Worm (Caenorhabditis elegans): ENCODE measurements around the gene C18A11.4.

Gene C18A11.4

DNA sequence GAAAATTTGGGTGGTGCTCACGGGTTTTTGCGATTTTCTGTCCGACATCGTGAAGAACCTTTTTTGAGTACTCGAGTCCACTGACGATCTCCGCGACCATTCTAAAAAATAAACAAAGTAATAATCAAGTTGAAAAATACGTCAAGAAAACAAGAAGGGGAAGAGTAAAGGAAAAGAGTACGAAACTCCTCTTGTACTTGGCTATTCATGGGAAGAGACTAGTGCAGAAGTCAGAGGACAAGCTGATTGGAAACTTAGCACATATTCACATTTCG lies 41.1 kb downstream of the C18A11.4 start, which contains the start of gene dao-3:
Gene dao-3 (minus strand): TSS at position 101 of the 275 bp plus-strand sequence.
- TF ChIP-seq hmg-4 (GFP tag; optimal IDR thresholded peaks at IDR 0.05): no peak
- no peak for TF ChIP-seq scrt-1 (GFP tag; IDR thresholded peaks at IDR 0.05)
- no peak for TF ChIP-seq sea-1 (GFP tag; conservative IDR thresholded peaks at IDR 0.05)
- TF ChIP-seq B0310.2 (tag; optimal IDR thresholded peaks at IDR 0.05): no peak
- TF ChIP-seq aly-1 (tag; optimal IDR thresholded peaks at IDR 0.05): no peak
- no peak for TF ChIP-seq tbx-37 (GFP tag; conservative IDR thresholded peaks at IDR 0.05)
- TF ChIP-seq pes-1 (GFP tag; IDR thresholded peaks at IDR 0.05): no peak
- no peak for TF ChIP-seq flt-1 (GFP tag; IDR thresholded peaks at IDR 0.05)
- TF ChIP-seq ceh-13 (GFP tag; optimal IDR thresholded peaks at IDR 0.05): no peak
- TF ChIP-seq tra-4 (tag; optimal IDR thresholded peaks at IDR 0.05): no peak
- TF ChIP-seq ets-7 (tag; optimal IDR thresholded peaks at IDR 0.05): no peak
- no peak for TF ChIP-seq hmbx-1 (tag; optimal IDR thresholded peaks at IDR 0.05)
- TF ChIP-seq ceh-36 (tag; optimal IDR thresholded peaks at IDR 0.05): no peak
- TF ChIP-seq F13C5.2 (tag; optimal IDR thresholded peaks at IDR 0.05): no peak
- no peak for TF ChIP-seq tbx-11 (GFP tag; IDR thresholded peaks at IDR 0.05)
- no peak for TF ChIP-seq hnd-1 (tag; optimal IDR thresholded peaks at IDR 0.05)
- TF ChIP-seq ama-1 (optimal IDR thresholded peaks at IDR 0.05): no peak

DNA sequence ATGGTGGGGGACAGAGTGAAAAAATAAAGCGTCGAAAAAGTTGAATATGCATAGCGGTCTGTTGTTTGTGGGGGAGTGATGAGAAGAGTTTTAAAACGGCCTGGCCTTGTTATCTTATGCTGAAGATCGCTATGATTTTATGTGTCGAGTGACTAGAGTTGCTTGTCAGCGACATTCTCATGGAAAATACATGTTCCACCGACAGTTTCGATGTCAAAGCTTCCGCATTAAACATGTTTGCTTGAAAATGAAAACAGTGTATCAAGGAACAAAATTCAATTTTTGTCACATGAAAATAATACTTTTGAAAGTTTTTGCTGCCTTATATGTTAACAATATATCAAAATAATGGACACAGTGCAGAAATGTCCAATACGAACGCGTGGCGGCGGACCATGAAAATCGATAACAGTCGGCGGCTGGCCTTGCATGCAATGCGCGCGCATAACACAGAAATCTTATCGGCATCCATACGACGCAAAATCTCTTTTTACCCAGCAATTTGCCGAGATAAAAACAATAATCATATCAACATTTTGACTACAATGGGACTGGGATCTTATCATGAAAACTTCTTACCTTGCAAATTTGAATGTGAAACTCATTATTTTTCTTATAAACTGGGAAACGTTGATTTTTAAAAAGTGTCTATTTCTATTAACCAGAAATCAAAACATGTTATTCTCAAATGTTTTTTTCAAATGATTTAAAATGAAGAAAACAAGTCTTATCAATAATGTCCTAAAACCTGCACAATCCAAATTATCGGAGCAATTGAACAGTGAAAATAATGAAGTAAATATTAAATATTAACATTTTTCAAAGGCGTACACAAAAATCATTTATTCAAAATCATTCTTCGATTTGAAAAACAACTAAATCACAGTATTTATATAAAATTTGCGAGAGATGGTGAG lies 41.7 kb downstream of the C18A11.4 start:
- TF ChIP-seq ceh-13 (GFP tag; optimal IDR thresholded peaks at IDR 0.05) (no peak), hnd-1 (tag; optimal IDR thresholded peaks at IDR 0.05) (no peak), tra-4 (tag; optimal IDR thresholded peaks at IDR 0.05) (no peak), B0310.2 (tag; optimal IDR thresholded peaks at IDR 0.05) (no peak)

DNA sequence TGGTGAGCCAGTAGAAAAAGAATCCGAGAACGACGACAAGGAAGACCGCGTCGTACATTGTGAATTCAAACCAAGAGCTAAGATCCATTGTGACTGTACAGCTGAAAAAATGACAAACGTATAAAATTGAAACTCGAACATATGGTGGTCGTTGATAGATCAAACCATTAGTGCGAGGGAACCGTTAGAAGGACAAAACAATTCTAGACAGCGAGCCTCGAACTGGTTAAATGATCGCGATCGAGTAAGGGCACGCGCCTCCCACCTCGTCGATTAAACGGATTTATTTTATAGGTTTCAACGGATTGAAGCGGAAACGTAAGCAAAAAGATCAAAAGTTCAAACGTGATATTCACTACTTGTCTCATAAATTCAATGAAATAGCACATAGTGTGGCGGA lies 43.2 kb downstream of the C18A11.4 start, which contains the start of gene vem-1:
Gene vem-1 (minus strand): TSS at position 101 of the 400 bp plus-strand sequence.
- TF ChIP-seq hnd-1 (tag; optimal IDR thresholded peaks at IDR 0.05): no peak
- TF ChIP-seq tbx-37 (GFP tag; conservative IDR thresholded peaks at IDR 0.05): no peak
- TF ChIP-seq tbx-11 (GFP tag; IDR thresholded peaks at IDR 0.05): no peak
- TF ChIP-seq hmbx-1 (tag; optimal IDR thresholded peaks at IDR 0.05): no peak
- no peak for TF ChIP-seq ets-7 (tag; optimal IDR thresholded peaks at IDR 0.05)
- TF ChIP-seq hmg-4 (GFP tag; optimal IDR thresholded peaks at IDR 0.05): no peak
- no peak for TF ChIP-seq scrt-1 (GFP tag; IDR thresholded peaks at IDR 0.05)
- TF ChIP-seq B0310.2 (tag; optimal IDR thresholded peaks at IDR 0.05): no peak
- no peak for TF ChIP-seq ceh-36 (tag; optimal IDR thresholded peaks at IDR 0.05)
- TF ChIP-seq ceh-13 (GFP tag; optimal IDR thresholded peaks at IDR 0.05): no peak
- TF ChIP-seq tra-4 (tag; optimal IDR thresholded peaks at IDR 0.05): no peak
- no peak for TF ChIP-seq F13C5.2 (tag; optimal IDR thresholded peaks at IDR 0.05)
- TF ChIP-seq sea-1 (GFP tag; conservative IDR thresholded peaks at IDR 0.05): no peak
- no peak for TF ChIP-seq pes-1 (GFP tag; IDR thresholded peaks at IDR 0.05)
- no peak for TF ChIP-seq ama-1 (optimal IDR thresholded peaks at IDR 0.05)
- no peak for TF ChIP-seq aly-1 (tag; optimal IDR thresholded peaks at IDR 0.05)
- no peak for TF ChIP-seq flt-1 (GFP tag; IDR thresholded peaks at IDR 0.05)

DNA sequence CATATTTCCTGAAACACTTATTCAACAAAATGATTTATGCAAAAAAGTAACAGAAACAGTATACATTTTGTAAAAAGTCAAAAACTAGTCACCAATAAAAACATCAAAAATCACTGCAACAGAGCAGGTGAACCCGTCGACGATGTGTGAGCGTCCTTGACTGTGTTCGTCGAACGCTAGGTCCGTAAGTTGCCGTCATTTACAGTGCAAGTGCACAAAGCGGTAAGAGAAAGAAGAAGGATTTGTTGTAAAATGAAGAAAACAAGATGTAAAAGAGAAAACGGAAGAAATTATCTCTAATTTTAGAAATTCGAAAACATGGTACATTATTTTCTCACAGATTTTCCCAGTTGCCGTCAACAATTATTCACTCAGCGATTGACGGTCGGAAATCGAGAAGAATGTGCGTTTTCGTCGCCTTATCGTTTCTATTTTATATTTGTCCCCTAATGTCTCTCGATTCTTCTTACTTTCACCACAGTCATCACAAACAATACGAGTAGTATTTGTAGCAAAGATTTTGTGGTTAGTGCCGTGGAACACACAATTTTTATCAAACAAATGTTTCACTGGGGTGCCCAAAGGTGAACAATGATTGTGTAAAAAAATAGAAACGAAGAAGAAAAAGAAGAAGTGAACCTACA lies 44.1 kb downstream of the C18A11.4 start:
- TF ChIP-seq tra-4 (tag; optimal IDR thresholded peaks at IDR 0.05) (no peak), ama-1 (optimal IDR thresholded peaks at IDR 0.05) (no peak), sea-1 (GFP tag; conservative IDR thresholded peaks at IDR 0.05) (no peak), flt-1 (GFP tag; IDR thresholded peaks at IDR 0.05) (no peak)

DNA sequence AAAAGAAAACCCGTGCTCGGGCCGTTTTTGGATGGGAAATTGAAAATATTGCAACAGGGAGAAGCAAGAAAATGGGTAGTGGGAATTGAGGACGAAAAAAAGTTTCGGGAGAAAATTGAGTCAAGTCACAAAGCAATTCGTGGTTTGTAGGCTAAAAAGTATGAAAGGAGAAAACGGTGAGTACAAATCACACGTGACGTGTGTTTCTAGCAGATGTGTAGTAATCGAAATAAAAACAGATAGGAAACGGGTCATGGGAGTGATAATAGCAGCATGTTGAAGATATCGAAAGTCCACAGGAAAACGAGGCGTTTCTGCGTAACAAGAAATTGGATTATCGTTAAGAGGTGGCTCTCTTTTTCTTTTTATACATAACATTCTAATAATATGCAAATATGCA lies 44.6 kb downstream of the C18A11.4 start:
- TF ChIP-seq ceh-36 (tag; optimal IDR thresholded peaks at IDR 0.05): no peak
- TF ChIP-seq tbx-37 (GFP tag; conservative IDR thresholded peaks at IDR 0.05): no peak
- TF ChIP-seq B0310.2 (tag; optimal IDR thresholded peaks at IDR 0.05): no peak
- no peak for TF ChIP-seq hmbx-1 (tag; optimal IDR thresholded peaks at IDR 0.05)
